Fruit fly (Drosophila melanogaster) whole organism: Measurements from ENCODE around the gene Usp14.

ENCODE experiments used
- CG8478 ChIP-seq: fragments of >200 bp; optimal IDR thresholded peaks from 2 replicates; lab custom pipeline; 2018; ENCODE audit warnings: inconsistent platforms
- Dll ChIP-seq: fragments of >200 bp; optimal IDR thresholded peaks from 2 replicates; lab custom pipeline; 2017
- EcR ChIP-seq, 2 experiments: fragments of >200 bp; optimal IDR thresholded peaks; 2 replicates each; lab custom pipeline; 2017; ENCODE audit warnings: missing biosample characterization in 2 of 2, missing genetic modification characterization in 2 of 2, missing genetic modification reagents in 2 of 2
- pan ChIP-seq: fragments of >200 bp; optimal IDR thresholded peaks from 2 replicates; lab custom pipeline; 2017
- psq ChIP-seq: fragments of >200 bp; optimal IDR thresholded peaks from 2 replicates; lab custom pipeline; 2017
- usp ChIP-seq: fragments of >200 bp; optimal IDR thresholded peaks from 2 replicates; lab custom pipeline; 2017; ENCODE audit warnings: missing biosample characterization, missing genetic modification characterization, mixed read lengths

Usp14 gene

DNA sequence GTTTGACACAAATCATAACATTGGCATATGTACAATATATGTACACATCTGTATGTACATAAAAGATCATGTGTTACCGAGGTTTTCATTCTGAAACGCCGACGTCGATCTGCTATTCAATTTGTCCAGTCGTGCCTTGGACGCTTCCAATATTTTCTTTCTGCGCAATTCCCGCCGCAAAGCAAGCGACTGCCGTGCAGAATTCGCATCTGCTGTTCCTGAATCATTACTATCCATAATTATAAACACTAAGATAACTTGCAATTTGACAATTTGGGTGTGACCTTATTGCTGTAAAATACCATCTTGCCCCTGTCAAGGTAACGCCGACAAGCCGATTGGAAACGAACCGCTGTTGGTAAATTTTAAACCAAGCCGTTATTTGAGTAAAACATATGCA is 2.4 kb downstream of the Usp14 start:
- TF ChIP-seq CG8478 (lab: Kevin White, UChicago) (no peak), Dll (lab: Kevin White, UChicago) (no peak), EcR (GFP tag; optimal IDR thresholded peaks at IDR 0.05; lab: Kevin White, UChicago) (no peak), usp (no peak), pan (lab: Kevin White, UChicago) (no peak), psq (lab: Kevin White, UChicago) (no peak)

DNA sequence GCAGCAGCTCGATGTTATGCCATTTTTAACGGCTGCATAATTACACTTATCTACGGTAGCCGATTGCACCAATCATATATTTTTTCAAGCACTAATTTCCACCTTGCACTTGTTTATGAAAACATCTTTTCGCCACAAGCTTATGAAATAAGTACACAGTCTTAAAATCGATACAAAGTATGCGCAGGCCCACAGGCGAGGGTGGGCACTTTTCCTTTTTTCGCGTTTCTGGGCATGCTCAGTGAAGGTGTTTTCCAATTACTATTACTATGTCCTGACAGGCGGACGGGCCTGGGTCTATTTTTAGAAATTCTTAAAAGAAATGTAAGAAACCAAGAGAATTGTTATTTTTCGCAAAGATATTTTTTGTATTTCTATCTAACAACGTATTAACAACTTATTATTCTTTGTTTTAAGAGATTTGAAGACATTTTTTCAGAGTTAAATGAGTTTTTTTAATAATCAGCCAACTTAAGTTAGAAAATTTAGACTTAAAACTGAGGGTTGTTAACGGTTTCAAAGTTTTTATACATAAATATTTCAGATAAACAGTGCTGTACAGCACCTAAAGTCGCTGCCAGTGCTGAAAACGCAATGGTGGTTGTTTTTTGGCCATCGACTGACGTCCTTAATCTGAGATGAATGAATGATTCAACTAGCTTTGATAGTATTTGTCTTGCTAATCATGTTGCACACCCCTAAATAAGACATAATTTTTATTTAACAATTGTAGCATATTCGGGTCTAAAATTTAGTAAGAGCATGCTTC is 3.4 kb downstream of the Usp14 start, which contains the start of gene Cdk5alpha:
Gene Cdk5alpha, minus strand, starts transcription at position 343 of the 769 bp plus-strand sequence.
- TF ChIP-seq Dll (lab: Kevin White, UChicago): no peak

DNA sequence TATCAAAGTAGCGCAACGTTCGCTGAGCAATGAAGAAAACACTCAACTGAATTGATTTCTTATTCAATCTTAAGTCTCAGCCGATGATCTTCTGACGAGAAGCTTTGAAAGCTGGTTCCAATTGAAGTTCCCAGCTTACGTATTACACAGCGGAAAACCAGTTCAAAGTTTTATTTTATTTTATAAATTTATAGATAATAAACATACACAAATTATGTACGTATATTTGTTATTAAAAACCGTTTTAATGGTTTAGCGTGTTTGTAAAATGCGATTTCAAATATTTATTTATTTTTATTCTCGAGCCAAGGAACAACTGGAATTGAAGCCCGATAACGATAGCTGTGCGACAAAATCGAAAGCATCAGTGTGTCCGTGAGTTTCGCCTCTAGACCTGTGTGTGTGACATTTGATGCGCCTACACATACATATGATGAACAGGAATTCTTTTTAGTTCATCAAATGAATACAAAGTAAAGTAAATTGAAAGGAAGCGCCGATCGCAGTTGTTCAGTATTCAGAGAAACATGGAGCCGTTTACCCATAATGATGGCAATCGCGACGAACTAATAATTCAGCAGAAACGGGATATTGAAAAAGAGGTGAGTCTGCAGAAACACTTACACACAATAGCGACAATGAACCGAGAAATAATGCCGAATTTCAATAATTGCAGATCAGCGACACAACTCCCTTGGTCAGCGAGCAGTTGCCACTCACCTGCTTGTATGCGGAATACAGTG is 7.5 kb downstream of the Usp14 start, which contains the start of the genes CG5390 and CG4968:
Gene CG5390, minus strand, starts transcription at position 77 of the 743 bp plus-strand sequence.
Gene CG4968, plus strand, starts transcription at position 405 of the 743 bp plus-strand sequence.
- TF ChIP-seq usp (no peak), EcR (GFP tag; optimal IDR thresholded peaks at IDR 0.05; lab: Kevin White, UChicago) (no peak), psq (lab: Kevin White, UChicago) (no peak), Dll (lab: Kevin White, UChicago) (no peak), CG8478 (lab: Kevin White, UChicago) (no peak), pan (lab: Kevin White, UChicago) (no peak)

DNA sequence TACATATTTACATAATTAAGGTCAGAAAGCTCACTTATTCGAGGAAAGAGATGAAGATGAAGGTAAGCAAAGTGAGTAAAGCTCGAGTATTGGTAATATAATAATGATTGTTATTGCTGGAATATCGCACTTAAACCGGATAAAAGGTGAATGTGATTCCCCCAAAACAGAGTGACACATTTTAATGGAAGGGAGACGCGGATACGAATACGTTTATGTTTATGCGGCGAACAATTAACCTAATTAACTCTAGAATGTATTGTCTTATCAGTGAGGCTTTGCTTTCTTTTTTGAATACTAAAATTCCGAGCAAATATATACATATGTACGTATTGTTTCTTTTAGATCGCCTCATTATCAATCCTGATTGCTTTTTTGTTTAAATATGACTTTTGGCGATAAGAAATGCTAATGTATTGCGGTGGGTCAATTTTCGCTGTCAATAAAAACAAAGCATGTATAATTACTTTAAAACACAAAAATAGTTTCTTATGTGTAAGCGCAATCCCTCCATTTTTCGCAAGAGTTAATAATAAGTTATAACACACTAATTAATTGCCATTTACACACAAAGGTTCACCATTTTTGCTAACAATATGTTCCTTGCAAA is 8.6 kb downstream of the Usp14 start:
- no peak for TF ChIP-seq Dll (lab: Kevin White, UChicago)
- no peak for TF ChIP-seq CG8478 (lab: Kevin White, UChicago)
- no peak for TF ChIP-seq psq (lab: Kevin White, UChicago)
- TF ChIP-seq EcR (GFP tag; optimal IDR thresholded peaks at IDR 0.05; lab: Kevin White, UChicago): no peak
- TF ChIP-seq pan (lab: Kevin White, UChicago): no peak
- TF ChIP-seq usp: no peak

DNA sequence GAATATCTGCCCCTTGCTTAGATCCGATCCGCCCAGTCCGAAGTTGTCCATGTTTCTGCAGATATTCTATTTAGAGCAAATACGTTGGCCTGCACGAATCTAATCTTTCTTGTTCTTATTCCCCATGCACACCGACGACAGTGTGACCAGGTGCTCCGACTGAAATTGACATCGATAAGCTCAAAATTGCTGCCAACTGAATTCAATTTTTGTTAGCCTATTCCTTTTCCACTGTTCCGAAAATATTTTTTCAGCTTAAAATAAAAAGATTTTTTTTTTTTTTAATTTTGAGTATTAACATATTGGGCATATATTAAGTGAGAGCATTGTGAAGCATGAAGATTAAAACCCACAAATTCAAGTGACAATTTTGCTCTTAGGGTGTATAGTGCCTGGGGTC is 10.4 kb downstream of the Usp14 start, which contains the start of gene nmd:
Gene nmd, minus strand, starts transcription at position 162 of the 400 bp plus-strand sequence.
- TF ChIP-seq usp: no peak
- TF ChIP-seq Dll (lab: Kevin White, UChicago): no peak
- TF ChIP-seq psq (lab: Kevin White, UChicago): no peak
- TF ChIP-seq EcR (GFP tag; optimal IDR thresholded peaks at IDR 0.05; lab: Kevin White, UChicago): no peak
- no peak for TF ChIP-seq pan (lab: Kevin White, UChicago)
- TF ChIP-seq CG8478 (lab: Kevin White, UChicago): no peak

DNA sequence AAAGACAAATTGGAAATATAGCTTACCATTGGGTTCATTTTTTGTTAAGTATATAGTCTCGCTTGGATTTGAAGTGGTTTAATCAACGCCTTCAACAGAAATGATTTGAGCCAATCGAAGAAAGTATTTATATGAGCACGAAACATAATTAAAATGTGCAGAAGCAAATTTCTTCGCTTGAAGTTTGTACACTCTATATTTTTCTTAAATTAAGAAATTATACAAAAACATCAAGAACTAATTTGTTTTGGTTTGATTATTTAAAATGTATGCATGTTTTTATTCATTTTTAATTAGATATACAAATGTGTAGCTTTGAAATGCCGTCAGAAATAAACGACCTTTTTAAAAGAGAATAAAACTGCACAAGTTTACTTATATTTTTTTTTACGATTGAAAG is 12.3 kb downstream of the Usp14 start, which contains the start of gene CG13138:
Gene CG13138, minus strand, starts transcription at position 101 of the 400 bp plus-strand sequence.
- TF ChIP-seq psq (lab: Kevin White, UChicago): no peak
- no peak for TF ChIP-seq pan (lab: Kevin White, UChicago)
- TF ChIP-seq CG8478 (lab: Kevin White, UChicago): no peak

DNA sequence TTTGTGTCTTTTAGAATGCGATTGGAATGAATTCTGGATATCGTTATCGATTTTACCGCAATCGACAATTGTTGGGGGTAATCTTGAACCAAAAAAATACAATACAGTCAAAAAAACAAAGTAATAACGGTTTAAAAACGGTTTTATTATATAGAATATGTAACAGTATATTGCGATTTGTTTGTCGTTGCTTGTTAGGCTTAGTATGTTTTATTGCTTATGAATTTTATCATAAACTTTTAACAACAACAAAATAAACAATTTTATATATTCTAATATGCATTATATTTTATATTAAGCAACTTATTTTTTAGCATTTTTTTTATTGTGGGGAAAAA is 14.4 kb downstream of the Usp14 start, which contains the start of gene CYLD:
Gene CYLD, minus strand, starts transcription at position 38 of the 338 bp plus-strand sequence.
- TF ChIP-seq usp (no peak), Dll (lab: Kevin White, UChicago) (no peak), EcR (GFP tag; optimal IDR thresholded peaks at IDR 0.05; lab: Kevin White, UChicago) (no peak), CG8478 (lab: Kevin White, UChicago) (no peak), pan (lab: Kevin White, UChicago) (no peak), psq (lab: Kevin White, UChicago) (no peak)

DNA sequence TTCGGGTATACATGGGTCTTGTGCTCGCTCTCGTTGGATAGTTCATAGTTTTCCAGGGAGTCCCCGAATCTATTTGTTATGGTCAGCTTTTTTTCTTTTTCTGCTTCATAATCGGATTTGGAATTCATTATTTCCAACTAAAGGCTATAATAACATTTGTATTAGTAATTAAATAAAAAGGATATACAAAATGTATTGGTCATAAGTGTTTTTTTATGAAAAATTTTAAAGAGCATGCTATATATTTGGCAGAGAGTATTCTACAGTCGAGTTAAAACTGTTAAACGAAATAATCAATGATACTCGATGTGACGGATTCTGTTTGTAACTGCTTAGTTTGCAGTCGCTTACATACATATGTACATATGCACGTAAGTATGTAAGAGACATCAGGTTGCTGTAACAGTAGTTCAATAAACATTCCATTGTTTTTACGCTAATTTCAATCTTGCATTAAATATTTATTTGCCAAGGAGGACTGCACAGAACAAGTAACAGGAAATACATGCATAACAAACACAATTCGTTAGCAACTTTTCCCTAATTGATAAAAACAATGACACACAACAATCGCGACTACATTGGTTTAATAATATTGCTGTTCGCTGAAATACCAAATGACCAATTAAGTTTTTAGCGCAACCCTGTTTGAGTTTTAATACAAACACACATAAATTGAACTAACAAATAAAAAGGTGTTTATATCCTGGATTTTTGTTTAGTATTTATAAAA is 15.0 kb downstream of the Usp14 start:
- no peak for TF ChIP-seq usp
- TF ChIP-seq psq (lab: Kevin White, UChicago): no peak
- TF ChIP-seq CG8478 (lab: Kevin White, UChicago): no peak
- TF ChIP-seq EcR (GFP tag; optimal IDR thresholded peaks at IDR 0.05; lab: Kevin White, UChicago): no peak
- no peak for TF ChIP-seq pan (lab: Kevin White, UChicago)
- TF ChIP-seq Dll (lab: Kevin White, UChicago): no peak

DNA sequence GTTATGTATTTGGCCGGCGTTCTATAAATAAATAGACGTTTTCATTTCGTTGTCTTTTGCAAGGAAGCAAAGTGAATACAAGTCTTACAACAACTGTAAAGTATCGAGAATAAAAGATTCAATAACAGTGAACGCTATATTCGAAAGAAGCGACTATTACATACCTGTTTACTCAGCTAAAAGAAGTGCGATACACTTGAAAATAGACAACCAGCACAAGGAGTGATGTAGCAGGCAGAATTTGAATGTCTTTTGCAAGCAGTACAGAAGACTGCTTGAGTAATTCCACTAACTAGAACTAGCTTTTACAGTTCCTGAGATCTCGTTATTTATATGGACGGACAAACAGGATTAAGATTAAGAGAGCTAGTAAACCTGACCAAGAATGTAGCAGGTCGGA is 15.9 kb downstream of the Usp14 start:
- TF ChIP-seq Dll (lab: Kevin White, UChicago) (no peak), psq (lab: Kevin White, UChicago) (no peak), EcR (GFP tag; optimal IDR thresholded peaks at IDR 0.05; lab: Kevin White, UChicago) (no peak), usp (no peak)

DNA sequence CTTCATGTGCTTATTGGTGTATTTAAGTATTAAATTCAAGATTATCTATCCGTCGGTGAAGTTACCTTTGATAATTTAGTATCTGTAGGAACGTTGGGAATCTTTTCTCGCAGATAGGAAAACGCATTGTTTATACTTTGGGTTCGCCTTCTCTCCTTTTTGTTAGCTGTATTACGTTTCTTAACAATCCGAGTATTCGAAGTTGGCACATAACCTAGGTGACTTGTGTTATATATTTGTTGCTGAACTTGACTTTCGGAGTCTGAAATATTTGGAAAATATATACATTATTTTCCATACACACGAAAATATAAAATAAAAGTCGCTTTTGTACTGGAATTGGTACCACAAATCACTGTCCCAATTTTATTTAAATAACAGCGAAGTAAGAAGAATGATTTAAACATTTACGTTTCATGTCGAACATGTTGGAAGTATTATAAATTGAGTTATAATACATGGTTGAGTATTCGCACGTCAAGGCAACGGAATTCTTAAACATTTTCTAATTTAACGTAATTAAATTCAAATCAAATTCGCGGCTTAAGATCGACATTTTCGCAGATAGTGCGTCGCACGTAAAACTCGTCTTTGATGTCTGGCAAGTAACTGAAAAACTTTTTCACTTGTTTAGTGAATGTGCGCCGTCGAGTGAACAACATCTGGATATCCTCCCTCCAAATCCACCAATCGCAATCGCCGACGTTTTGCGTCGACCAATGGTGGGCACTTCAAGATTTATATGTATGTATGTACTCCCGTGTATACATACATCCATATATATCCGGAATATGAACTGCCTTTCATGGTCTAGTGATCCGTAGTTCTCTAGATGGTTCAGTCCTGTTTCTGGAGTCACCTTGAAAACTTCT is 19.2 kb downstream of the Usp14 start, which contains the start of gene Hand:
Gene Hand, minus strand, starts transcription at position 588 of the 872 bp plus-strand sequence.
- TF ChIP-seq usp (no peak), psq (lab: Kevin White, UChicago) (no peak), Dll (lab: Kevin White, UChicago) (no peak), EcR (GFP tag; optimal IDR thresholded peaks at IDR 0.05; lab: Kevin White, UChicago) (no peak), CG8478 (lab: Kevin White, UChicago) (no peak), pan (lab: Kevin White, UChicago) (no peak)
